Worm (Caenorhabditis elegans) whole organism, L4 larva: ENCODE measurements around the gene dct-17.
A peak's percentile ranks its signal among the peaks of the same experiment; 100 is the strongest.

Experiments
- F44E2.7 ChIP-seq: fragments of 200-800 bp; sonication (Bioruptor generic); IDR thresholded peaks from 2 replicates; pipeline ENCODE4 v2.1.2; 2022; ENCODE audit warnings: missing genetic modification characterization, missing compliant biosample characterization
- F49E8.2 ChIP-seq: sonication (generic microtip); optimal IDR thresholded peaks from 2 replicates; lab custom pipeline; 2016; ENCODE audit warnings: missing compliant biosample characterization, mild to moderate bottlenecking, missing genetic modification characterization, borderline replicate concordance
- R02D3.7 ChIP-seq: fragments of 150-350 bp; sonication (generic microtip); optimal IDR thresholded peaks from 3 replicates; lab custom pipeline; 2014; ENCODE audit warnings: missing biosample characterization, missing genetic modification characterization
- T20F7.1 ChIP-seq: fragments of 200-800 bp; sonication (Bioruptor generic); optimal IDR thresholded peaks from 2 replicates; lab custom pipeline; 2018; ENCODE audit warnings: mild to moderate bottlenecking, missing genetic modification characterization, missing compliant biosample characterization
- Y75B8A.6 ChIP-seq: fragments of 200-800 bp; sonication (Bioruptor generic); IDR thresholded peaks from 2 replicates; pipeline ENCODE4 v1.3.6; 2022; ENCODE audit warnings: missing genetic modification reagents, missing genetic modification characterization, missing compliant biosample characterization
- ZK546.5 ChIP-seq, 2 experiments: sonication (generic microtip); optimal IDR thresholded peaks; 2 replicates each; lab custom pipeline; 2017; ENCODE audit warnings: missing biosample characterization in 2 of 2, missing genetic modification characterization in 2 of 2
- aly-2 ChIP-seq: sonication (generic microtip); optimal IDR thresholded peaks from 2 replicates; lab custom pipeline; 2018; ENCODE audit warnings: missing biosample characterization, missing genetic modification characterization
- ama-1 ChIP-seq: fragments of 150-350 bp; optimal IDR thresholded peaks from 2 replicates; lab custom pipeline; 2014; ENCODE audit warnings: inconsistent platforms, mixed read lengths
- arid-1 ChIP-seq: fragments of 200-800 bp; sonication (Bioruptor generic); conservative IDR thresholded peaks from 2 replicates; pipeline ENCODE4 v1.3.6; 2022; ENCODE audit warnings: missing genetic modification reagents, missing genetic modification characterization, missing compliant biosample characterization
- ceh-44 ChIP-seq: fragments of 200-800 bp; sonication (Bioruptor generic); IDR thresholded peaks from 2 replicates; pipeline ENCODE4 v1.3.6; 2022; ENCODE audit warnings: missing genetic modification reagents, missing genetic modification characterization, missing compliant biosample characterization
- ceh-62 ChIP-seq: sonication (generic microtip); optimal IDR thresholded peaks from 2 replicates; lab custom pipeline; 2017; ENCODE audit warnings: missing biosample characterization, missing genetic modification characterization
- ces-1 ChIP-seq: fragments of 150-350 bp; sonication (generic microtip); optimal IDR thresholded peaks from 4 replicates; lab custom pipeline; 2014; ENCODE audit warnings: missing biosample characterization, missing genetic modification reagents, missing genetic modification characterization
- ctbp-1 ChIP-seq: fragments of 200-800 bp; sonication (Bioruptor generic); IDR thresholded peaks from 2 replicates; pipeline ENCODE4 v1.3.6; 2022; ENCODE audit warnings: missing genetic modification reagents, missing genetic modification characterization, missing compliant biosample characterization
- daf-16 ChIP-seq, 3 experiments: sonication (generic microtip); optimal IDR thresholded peaks; 2 replicates each; lab custom pipeline; 2016 to 2017; ENCODE audit warnings: missing genetic modification characterization in 3 of 3, missing genetic modification reagents in 3 of 3, mild to moderate bottlenecking in 2 of 3, missing compliant biosample characterization in 2 of 3, missing biosample characterization in 1 of 3, moderate library complexity in 1 of 3
- dmd-6 ChIP-seq: fragments of 200-800 bp; sonication (Bioruptor generic); IDR thresholded peaks from 2 replicates; pipeline ENCODE4 v1.3.6; 2022; ENCODE audit warnings: missing genetic modification reagents, missing genetic modification characterization, missing compliant biosample characterization
- dmd-9 ChIP-seq: fragments of 200-800 bp; sonication (Bioruptor generic); IDR thresholded peaks from 2 replicates; pipeline ENCODE4 v1.3.6; 2022; ENCODE audit warnings: missing genetic modification reagents, missing genetic modification characterization, missing compliant biosample characterization
- dve-1 ChIP-seq: sonication (generic microtip); optimal IDR thresholded peaks from 2 replicates; lab custom pipeline; 2017; ENCODE audit warnings: antibody characterized with exemption, mild to moderate bottlenecking, missing genetic modification characterization, missing compliant biosample characterization; ENCODE audit not compliant: insufficient read depth
- gei-8 ChIP-seq: fragments of 200-800 bp; sonication (Bioruptor generic); optimal IDR thresholded peaks from 2 replicates; lab custom pipeline; 2018; ENCODE audit warnings: mild to moderate bottlenecking, missing genetic modification characterization, missing compliant biosample characterization
- hif-1 ChIP-seq, 2 experiments: sonication (generic microtip); optimal IDR thresholded peaks; 2 replicates each; lab custom pipeline; 2016 to 2017; ENCODE audit warnings: missing compliant biosample characterization in 2 of 2, missing genetic modification characterization in 2 of 2, missing genetic modification reagents in 2 of 2, missing genotype in 2 of 2, mild to moderate bottlenecking in 1 of 2
- hlh-11 ChIP-seq: fragments of 200-800 bp; sonication (Bioruptor generic); optimal IDR thresholded peaks from 2 replicates; lab custom pipeline; 2018; ENCODE audit warnings: mild to moderate bottlenecking, missing genetic modification characterization, missing compliant biosample characterization
- lin-13 ChIP-seq: fragments of 150-350 bp; optimal IDR thresholded peaks from 2 replicates; lab custom pipeline; 2014; ENCODE audit warnings: missing biosample characterization, missing genetic modification reagents, missing genetic modification characterization
- lin-39 ChIP-seq: fragments of 150-350 bp; optimal IDR thresholded peaks from 2 replicates; lab custom pipeline; 2014; ENCODE audit warnings: missing biosample characterization, missing genetic modification reagents, missing genetic modification characterization
- madf-9 ChIP-seq: fragments of 200-800 bp; sonication (Bioruptor generic); conservative IDR thresholded peaks from 2 replicates; pipeline ENCODE4 v1.3.6; 2022; ENCODE audit warnings: missing genetic modification reagents, missing genetic modification characterization, missing compliant biosample characterization
- mxl-3 ChIP-seq: fragments of 200-800 bp; sonication (Bioruptor generic); optimal IDR thresholded peaks from 2 replicates; lab custom pipeline; 2018; ENCODE audit warnings: mild to moderate bottlenecking, missing genetic modification characterization, missing compliant biosample characterization
- nhr-102 ChIP-seq: sonication (generic microtip); optimal IDR thresholded peaks from 2 replicates; lab custom pipeline; 2016; ENCODE audit warnings: mild to moderate bottlenecking, missing genetic modification characterization, moderate library complexity, missing compliant biosample characterization
- nhr-28 ChIP-seq: fragments of 150-350 bp; optimal IDR thresholded peaks from 2 replicates; lab custom pipeline; 2014; ENCODE audit warnings: missing biosample characterization, missing genetic modification characterization
- nhr-41 ChIP-seq: fragments of 200-800 bp; sonication (Bioruptor generic); IDR thresholded peaks from 2 replicates; pipeline ENCODE4 v1.3.6; 2022; ENCODE audit warnings: missing genetic modification reagents, missing genetic modification characterization, missing compliant biosample characterization
- nhr-6 ChIP-seq: fragments of 150-350 bp; optimal IDR thresholded peaks from 2 replicates; lab custom pipeline; 2014; ENCODE audit warnings: missing biosample characterization, missing genetic modification characterization
- nhr-76 ChIP-seq: fragments of 150-350 bp; optimal IDR thresholded peaks from 2 replicates; lab custom pipeline; 2014; ENCODE audit warnings: missing biosample characterization, missing genetic modification characterization
- nhr-77 ChIP-seq: fragments of 150-350 bp; optimal IDR thresholded peaks from 2 replicates; lab custom pipeline; 2014; ENCODE audit warnings: missing biosample characterization, missing genetic modification characterization
- pha-4 ChIP-seq, 2 experiments: fragments of 150-350 bp in 1 of 2; fragments of 200-800 bp in 1 of 2; sonication (Bioruptor generic) in 1 of 2; IDR thresholded peaks in 1 of 2; optimal IDR thresholded peaks in 1 of 2; 2 replicates each; pipeline versions ENCODE4 v1.3.6 to Lab custom; 2014 to 2022; ENCODE audit warnings: missing genetic modification characterization in 2 of 2, missing genetic modification reagents in 2 of 2, missing biosample characterization in 1 of 2, missing compliant biosample characterization in 1 of 2
- pqm-1 ChIP-seq: sonication (generic microtip); optimal IDR thresholded peaks from 2 replicates; lab custom pipeline; 2017; ENCODE audit warnings: missing biosample characterization, missing genetic modification characterization
- set-16 ChIP-seq: fragments of 200-800 bp; sonication (Bioruptor generic); IDR thresholded peaks from 2 replicates; pipeline ENCODE4 v1.3.6; 2022; ENCODE audit warnings: missing genetic modification reagents, missing genetic modification characterization, missing compliant biosample characterization
- tag-97 ChIP-seq: fragments of 200-800 bp; sonication (Bioruptor generic); IDR thresholded peaks from 2 replicates; pipeline ENCODE4 v1.3.6; 2022; ENCODE audit warnings: missing genetic modification characterization, missing compliant biosample characterization
- unc-130 ChIP-seq: sonication (generic microtip); optimal IDR thresholded peaks from 2 replicates; lab custom pipeline; 2016; ENCODE audit warnings: missing genetic modification reagents, missing genetic modification characterization, missing compliant biosample characterization
- unc-39 ChIP-seq: sonication (generic microtip); optimal IDR thresholded peaks from 2 replicates; lab custom pipeline; 2017; ENCODE audit warnings: missing biosample characterization, missing genetic modification characterization
- unc-62 ChIP-seq, 3 experiments: fragments of 150-350 bp in 1 of 3; sonication (generic microtip); optimal IDR thresholded peaks in 2 of 3; peaks in 1 of 3; 1 replicate in 1 of 3; 2 replicates in 2 of 3; lab custom pipeline; 2014 to 2017; ENCODE audit warnings: missing biosample characterization in 3 of 3, missing genetic modification characterization in 3 of 3, missing genetic modification reagents in 3 of 3, missing genotype in 1 of 3
- zag-1 ChIP-seq: fragments of 150-350 bp; optimal IDR thresholded peaks from 2 replicates; lab custom pipeline; 2014; ENCODE audit warnings: missing biosample characterization, missing genetic modification characterization
- ztf-11 ChIP-seq: fragments of 150-350 bp; optimal IDR thresholded peaks from 2 replicates; lab custom pipeline; 2014; ENCODE audit warnings: missing biosample characterization, missing genetic modification characterization
- ztf-7 ChIP-seq: fragments of 150-350 bp; optimal IDR thresholded peaks from 2 replicates; lab custom pipeline; 2014; ENCODE audit warnings: missing biosample characterization, missing genetic modification characterization

Gene dct-17

ce11 chrV:13739901-13740300 is 9.3 kb upstream of the dct-17 start:
- TF ChIP-seq nhr-102, result peak; percentile 0
- peak; percentile 30 for TF ChIP-seq hlh-11
- no peak for TF ChIP-seq nhr-77 (tag; lab: Kevin White, UChicago)
- no peak for TF ChIP-seq nhr-76 (tag; lab: Kevin White, UChicago)
- TF ChIP-seq R02D3.7, result no peak
- peak; percentile 94 for TF ChIP-seq nhr-28
- TF ChIP-seq ceh-62 (tag; lab: Kevin White, UChicago), result no peak
- no peak for TF ChIP-seq nhr-6 (tag; lab: Kevin White, UChicago)
- peak; percentile 38; the same call in 1 of the 2 replicates for TF ChIP-seq dmd-6 (GFP tag; lab: Robert Waterston, UW)
- TF ChIP-seq daf-16 (GFP tag; optimal IDR thresholded peaks at IDR 0.05; lab: Kevin White, UChicago), result no peak
- peak; percentile 67 for TF ChIP-seq daf-16 (tag; optimal IDR thresholded peaks at IDR 0.05; lab: Kevin White, UChicago)
- TF ChIP-seq arid-1, result no peak
- no peak for TF ChIP-seq zag-1 (tag; lab: Kevin White, UChicago)
- TF ChIP-seq dve-1 (tag; lab: Kevin White, UChicago), result peak; percentile 81
- no peak for TF ChIP-seq ztf-11
- TF ChIP-seq madf-9 (GFP tag; lab: Robert Waterston, UW), result no peak
- TF ChIP-seq ctbp-1 (GFP tag; lab: Robert Waterston, UW), result no peak
- TF ChIP-seq pqm-1 (tag; lab: Kevin White, UChicago), result peak; percentile 72

ce11 chrV:13738374-13738773 is 7.8 kb upstream of the dct-17 start, which contains the start of gene irg-5:
Gene irg-5, minus strand, starts transcription at chrV:13738474.
- TF ChIP-seq lin-39 (no peak), unc-62 (GFP tag; optimal IDR thresholded peaks at IDR 0.05 in 1 of 2; lab: Kevin White, UChicago) (peak in 1 of 2 experiments; percentile 50), unc-62 (tag; optimal IDR thresholded peaks at IDR 0.05; lab: Kevin White, UChicago) (no peak), Y75B8A.6 (no peak), ama-1 (lab: Kevin White, UChicago) (no peak), lin-13 (GFP tag; lab: Kevin White, UChicago) (no peak), set-16 (no peak), ces-1 (GFP tag; lab: Kevin White, UChicago) (no peak)

ce11 chrV:13736147-13736546 is 5.6 kb upstream of the dct-17 start, which contains the start of gene F35E12.6:
Gene F35E12.6, minus strand, starts transcription at chrV:13736247.
- TF ChIP-seq unc-62 (GFP tag; optimal IDR thresholded peaks at IDR 0.05 in 1 of 2; lab: Kevin White, UChicago), result peak in 1 of 2 experiments; percentile 66
- TF ChIP-seq unc-62 (tag; optimal IDR thresholded peaks at IDR 0.05; lab: Kevin White, UChicago), result no peak
- peak; percentile 2 for TF ChIP-seq dve-1 (tag; lab: Kevin White, UChicago)
- TF ChIP-seq daf-16 (GFP tag; optimal IDR thresholded peaks at IDR 0.05; lab: Kevin White, UChicago), result no peak
- peak; percentile 36 for TF ChIP-seq daf-16 (tag; optimal IDR thresholded peaks at IDR 0.05; lab: Kevin White, UChicago)
- no peak for TF ChIP-seq ceh-44 (GFP tag; lab: Robert Waterston, UW)
- TF ChIP-seq F44E2.7 (GFP tag; lab: Robert Waterston, UW), result no peak
- TF ChIP-seq hif-1 (tag; optimal IDR thresholded peaks at IDR 0.05; lab: Kevin White, UChicago), result no peak
- TF ChIP-seq pqm-1 (tag; lab: Kevin White, UChicago), result peak; percentile 15
- TF ChIP-seq, all 104 proteins: peak for 4

- TF ChIP-seq mxl-3 (GFP tag; lab: Kevin White, UChicago) (no peak), ZK546.5 (tag; optimal IDR thresholded peaks at IDR 0.05; lab: Kevin White, UChicago) (no peak), ztf-7 (tag; lab: Kevin White, UChicago) (no peak), lin-13 (GFP tag; lab: Kevin White, UChicago) (no peak), nhr-41 (GFP tag; lab: Robert Waterston, UW) (no peak), dmd-9 (GFP tag; lab: Robert Waterston, UW) (no peak), pha-4 (GFP tag; IDR thresholded peaks at IDR 0.05; lab: Robert Waterston, UW) (no peak), pha-4 (tag; optimal IDR thresholded peaks at IDR 0.05; lab: Kevin White, UChicago) (no peak), T20F7.1 (GFP tag; lab: Kevin White, UChicago) (no peak), unc-130 (no peak), unc-39 (tag; lab: Kevin White, UChicago) (no peak), F49E8.2 (no peak), tag-97 (GFP tag; lab: Robert Waterston, UW) (no peak), aly-2 (tag; lab: Kevin White, UChicago) (no peak), gei-8 (no peak), nhr-6 (tag; lab: Kevin White, UChicago) (no peak)
Measured at ce11 chrV:13725574-13725973, 5.0 kb downstream of the dct-17 start, which contains the start of gene fbxa-181. Gene fbxa-181, plus strand, starts transcription at chrV:13725874.
